Fruit fly (Drosophila melanogaster) whole organism, embryonic: ENCODE results near the gene NijB.
A peak's percentile ranks its signal among the peaks of the same experiment; 100 is the strongest.

ENCODE experiments used
- Bdp1 ChIP-seq: fragments of 200-800 bp; sonication (Bioruptor generic); optimal IDR thresholded peaks from 3 replicates; lab custom pipeline; 2016; ENCODE audit warnings: missing biosample characterization, missing genetic modification characterization
- BtbVII ChIP-seq: fragments of 200-800 bp; sonication (Bioruptor generic); optimal IDR thresholded peaks from 3 replicates; lab custom pipeline; 2017; ENCODE audit warnings: missing biosample characterization, mild to moderate bottlenecking, missing genetic modification characterization
- CG1024 ChIP-seq: fragments of 200-800 bp; sonication (Bioruptor generic); IDR thresholded peaks from 2 replicates; pipeline ENCODE4 v1.3.6; 2022; ENCODE audit warnings: missing biosample characterization, missing genetic modification characterization
- CG10274 ChIP-seq: fragments of 200-800 bp; sonication (Bioruptor generic); optimal IDR thresholded peaks from 3 replicates; lab custom pipeline; 2017; ENCODE audit warnings: missing biosample characterization, mild to moderate bottlenecking, missing genetic modification characterization
- CG10543 ChIP-seq: fragments of 200-800 bp; sonication (Bioruptor generic); optimal IDR thresholded peaks from 3 replicates; lab custom pipeline; 2017; ENCODE audit warnings: missing biosample characterization, mild to moderate bottlenecking, missing genetic modification characterization, moderate library complexity
- CG11560 ChIP-seq: fragments of 200-800 bp; sonication (Bioruptor generic); IDR thresholded peaks from 3 replicates; pipeline ENCODE4 v1.3.6; 2022; ENCODE audit warnings: missing biosample characterization, missing genetic modification characterization
- CG12219 ChIP-seq: fragments of 200-800 bp; sonication (Bioruptor generic); optimal IDR thresholded peaks from 3 replicates; lab custom pipeline; 2018; ENCODE audit warnings: missing biosample characterization, mild to moderate bottlenecking, missing genetic modification characterization
- CG12659 ChIP-seq: fragments of 200-800 bp; sonication (Bioruptor generic); optimal IDR thresholded peaks from 3 replicates; lab custom pipeline; 2017; ENCODE audit warnings: mild to moderate bottlenecking, missing biosample characterization, missing genetic modification reagents, missing genetic modification characterization
- CG15269 ChIP-seq: fragments of 200-800 bp; sonication (Bioruptor generic); optimal IDR thresholded peaks from 2 replicates; lab custom pipeline; 2018; ENCODE audit warnings: missing biosample characterization, mild to moderate bottlenecking, missing genetic modification characterization, moderate library complexity
- CG1529 ChIP-seq: fragments of 200-800 bp; sonication (Bioruptor generic); optimal IDR thresholded peaks from 3 replicates; lab custom pipeline; 2018; ENCODE audit warnings: missing biosample characterization, missing genetic modification characterization
- CG1603 ChIP-seq: fragments of 200-800 bp; sonication (Bioruptor generic); optimal IDR thresholded peaks from 2 replicates; lab custom pipeline; 2019; ENCODE audit warnings: missing biosample characterization, mild to moderate bottlenecking, missing genetic modification characterization, moderate library complexity
- CG1647 ChIP-seq: fragments of 200-800 bp; sonication (Bioruptor generic); optimal IDR thresholded peaks from 3 replicates; lab custom pipeline; 2016; ENCODE audit warnings: missing biosample characterization, missing genetic modification characterization
- CG17361 ChIP-seq: fragments of 200-800 bp; sonication (Bioruptor generic); IDR thresholded peaks from 3 replicates; pipeline ENCODE4 v1.3.6; 2022; ENCODE audit warnings: missing biosample characterization, missing genetic modification characterization
- CG3847 ChIP-seq: fragments of 200-800 bp; sonication (Bioruptor generic); IDR thresholded peaks from 2 replicates; pipeline ENCODE4 v1.3.6; 2022; ENCODE audit warnings: missing biosample characterization, missing genetic modification characterization
- CG43689 ChIP-seq: fragments of 200-800 bp; sonication (Bioruptor generic); IDR thresholded peaks from 2 replicates; pipeline ENCODE4 v1.3.6; 2022; ENCODE audit warnings: missing biosample characterization, missing genetic modification characterization
- CG4424 ChIP-seq: fragments of 200-800 bp; sonication (Bioruptor generic); optimal IDR thresholded peaks from 3 replicates; lab custom pipeline; 2016; ENCODE audit warnings: missing biosample characterization, missing genetic modification characterization
- CG4730 ChIP-seq: fragments of 200-800 bp; sonication (Bioruptor generic); IDR thresholded peaks from 2 replicates; pipeline ENCODE4 v1.3.6; 2022; ENCODE audit warnings: missing biosample characterization, missing genetic modification characterization
- CG5180 ChIP-seq: fragments of 200-800 bp; sonication (Bioruptor generic); optimal IDR thresholded peaks from 3 replicates; lab custom pipeline; 2017; ENCODE audit warnings: missing biosample characterization, missing genetic modification characterization, mild to moderate bottlenecking, moderate library complexity, missing genetic modification reagents
- CG5245 ChIP-seq: fragments of 200-800 bp; sonication (Bioruptor generic); optimal IDR thresholded peaks from 3 replicates; lab custom pipeline; 2016; ENCODE audit warnings: missing biosample characterization, missing genetic modification characterization
- CG6813 ChIP-seq: fragments of 200-800 bp; sonication (Bioruptor generic); optimal IDR thresholded peaks from 2 replicates; lab custom pipeline; 2017; ENCODE audit warnings: missing biosample characterization, missing genetic modification characterization, mild to moderate bottlenecking, moderate library complexity, missing genetic modification reagents
- CG8089 ChIP-seq: fragments of 200-800 bp; sonication (Bioruptor generic); optimal IDR thresholded peaks from 3 replicates; lab custom pipeline; 2016; ENCODE audit warnings: missing biosample characterization, missing genetic modification characterization
- CG8478 ChIP-seq: fragments of >200 bp; optimal IDR thresholded peaks from 2 replicates; lab custom pipeline; 2018
- CG8944 ChIP-seq: fragments of 200-800 bp; sonication (Bioruptor generic); optimal IDR thresholded peaks from 3 replicates; lab custom pipeline; 2016; ENCODE audit warnings: missing biosample characterization, missing genetic modification characterization
- CG9609 ChIP-seq: fragments of 200-800 bp; sonication (Bioruptor generic); optimal IDR thresholded peaks from 3 replicates; lab custom pipeline; 2016; ENCODE audit warnings: missing biosample characterization, missing genetic modification characterization
- Dfd ChIP-seq, 2 experiments: fragments of >200 bp; optimal IDR thresholded peaks; 2 replicates each; lab custom pipeline; 2017; ENCODE audit warnings: missing biosample characterization in 2 of 2, missing genetic modification characterization in 2 of 2
- Doc3 ChIP-seq: fragments of 200-800 bp; sonication (Bioruptor generic); IDR thresholded peaks from 3 replicates; pipeline ENCODE4 v1.3.6; 2022; ENCODE audit warnings: missing biosample characterization, missing genetic modification characterization; ENCODE audit not compliant: partially characterized antibody
- HLH3B ChIP-seq: fragments of 200-800 bp; sonication (Bioruptor generic); IDR thresholded peaks from 2 replicates; pipeline ENCODE4 v1.3.6; 2022; ENCODE audit warnings: missing biosample characterization, missing genetic modification characterization
- Med ChIP-seq: fragments of 200-800 bp; sonication (Bioruptor generic); peaks from one replicate; lab custom pipeline; 2016; ENCODE audit warnings: missing biosample characterization, missing genetic modification characterization, mild to moderate bottlenecking, inconsistent platforms, moderate library complexity
- Nf-YA ChIP-seq: fragments of 200-800 bp; sonication (Bioruptor generic); IDR thresholded peaks from 2 replicates; pipeline ENCODE4 v1.3.6; 2022; ENCODE audit warnings: missing biosample characterization, missing genetic modification characterization
- Poxn ChIP-seq: fragments of 200-800 bp; sonication (Bioruptor generic); IDR thresholded peaks from 2 replicates; pipeline ENCODE4 v1.3.6; 2022; ENCODE audit warnings: missing biosample characterization, missing genetic modification characterization
- Trl ChIP-seq, 3 experiments: fragments of >200 bp in 2 of 3; fragments of 200-800 bp in 1 of 3; sonication (Bioruptor generic) in 1 of 3; optimal IDR thresholded peaks; 2 replicates in 1 of 3; 3 replicates in 2 of 3; lab custom pipeline; 2016 to 2017; ENCODE audit warnings: missing biosample characterization in 1 of 3, missing genetic modification characterization in 1 of 3
- az2 ChIP-seq: fragments of 200-800 bp; sonication (Bioruptor generic); optimal IDR thresholded peaks from 3 replicates; lab custom pipeline; 2016; ENCODE audit warnings: missing biosample characterization, missing genetic modification characterization
- bab2 ChIP-seq: fragments of 200-800 bp; sonication (Bioruptor generic); optimal IDR thresholded peaks from 2 replicates; lab custom pipeline; 2016; ENCODE audit warnings: missing biosample characterization, missing genetic modification characterization
- corto ChIP-seq: fragments of 200-800 bp; sonication (Bioruptor generic); optimal IDR thresholded peaks from 2 replicates; lab custom pipeline; 2016; ENCODE audit warnings: missing biosample characterization, mild to moderate bottlenecking, missing genetic modification characterization, moderate library complexity
- crc ChIP-seq: fragments of 200-800 bp; sonication (Bioruptor generic); optimal IDR thresholded peaks from 2 replicates; lab custom pipeline; 2016; ENCODE audit warnings: missing biosample characterization, missing genetic modification characterization
- dm ChIP-seq: fragments of 200-800 bp; sonication (Bioruptor generic); optimal IDR thresholded peaks from 3 replicates; lab custom pipeline; 2016; ENCODE audit warnings: missing biosample characterization, missing genetic modification characterization
- eyg ChIP-seq: fragments of 200-800 bp; sonication (Bioruptor generic); optimal IDR thresholded peaks from 3 replicates; lab custom pipeline; 2016; ENCODE audit warnings: missing biosample characterization, missing genetic modification characterization
- fd3F ChIP-seq: fragments of 200-800 bp; sonication (Bioruptor generic); optimal IDR thresholded peaks from 2 replicates; lab custom pipeline; 2018; ENCODE audit warnings: missing biosample characterization, mild to moderate bottlenecking, missing genetic modification characterization, moderate library complexity
- kay ChIP-seq: fragments of 200-800 bp; sonication (Bioruptor generic); optimal IDR thresholded peaks from 2 replicates; lab custom pipeline; 2016; ENCODE audit warnings: missing biosample characterization, missing genetic modification characterization
- lbe ChIP-seq: fragments of 200-800 bp; sonication (Bioruptor generic); optimal IDR thresholded peaks from 2 replicates; lab custom pipeline; 2016; ENCODE audit warnings: missing biosample characterization, mild to moderate bottlenecking, missing genetic modification characterization
- lola ChIP-seq, 3 experiments: fragments of >200 bp in 2 of 3; fragments of 200-800 bp in 1 of 3; sonication (Bioruptor generic) in 1 of 3; optimal IDR thresholded peaks; 2 replicates each; lab custom pipeline; 2017 to 2019; ENCODE audit warnings: missing biosample characterization in 3 of 3, missing genetic modification characterization in 3 of 3, mild to moderate bottlenecking in 1 of 3, moderate library complexity in 1 of 3
- mld ChIP-seq: fragments of 200-800 bp; sonication (Bioruptor generic); IDR thresholded peaks from 3 replicates; pipeline ENCODE4 v1.3.6; 2022; ENCODE audit warnings: missing biosample characterization, missing genetic modification characterization; ENCODE audit not compliant: partially characterized antibody
- nerfin-2 ChIP-seq: fragments of 200-800 bp; sonication (Bioruptor generic); IDR thresholded peaks from 2 replicates; pipeline ENCODE4 v1.3.6; 2022; ENCODE audit warnings: missing biosample characterization, missing genetic modification characterization; ENCODE audit not compliant: partially characterized antibody
- nom ChIP-seq: fragments of 200-800 bp; sonication (Bioruptor generic); optimal IDR thresholded peaks from 2 replicates; lab custom pipeline; 2017; ENCODE audit warnings: missing biosample characterization, missing genetic modification characterization, mild to moderate bottlenecking, moderate library complexity, missing genetic modification reagents
- odd ChIP-seq: fragments of 200-800 bp; sonication (Bioruptor generic); optimal IDR thresholded peaks from 2 replicates; lab custom pipeline; 2017; ENCODE audit warnings: missing biosample characterization, mild to moderate bottlenecking, missing genetic modification characterization
- org-1 ChIP-seq: fragments of 200-800 bp; sonication (Bioruptor generic); optimal IDR thresholded peaks from 2 replicates; lab custom pipeline; 2017; ENCODE audit warnings: missing biosample characterization, missing genetic modification characterization
- phol ChIP-seq: fragments of 200-800 bp; sonication (Bioruptor generic); optimal IDR thresholded peaks from 3 replicates; lab custom pipeline; 2018; ENCODE audit warnings: missing biosample characterization, mild to moderate bottlenecking, missing genetic modification characterization, moderate library complexity
- sna ChIP-seq: fragments of 200-800 bp; sonication (Bioruptor generic); IDR thresholded peaks from 2 replicates; pipeline ENCODE4 v1.3.6; 2022; ENCODE audit warnings: missing biosample characterization, missing genetic modification characterization; ENCODE audit not compliant: partially characterized antibody
- sqz ChIP-seq: fragments of 200-800 bp; sonication (Bioruptor generic); optimal IDR thresholded peaks from 3 replicates; lab custom pipeline; 2018; ENCODE audit warnings: missing biosample characterization, mild to moderate bottlenecking, missing genetic modification characterization
- tgo ChIP-seq: fragments of 200-800 bp; sonication (Bioruptor generic); IDR thresholded peaks from 3 replicates; pipeline ENCODE4 v1.3.6; 2022; ENCODE audit warnings: missing biosample characterization, missing genetic modification characterization
- tx ChIP-seq: fragments of 200-800 bp; sonication (Bioruptor generic); optimal IDR thresholded peaks from 2 replicates; lab custom pipeline; 2016; ENCODE audit warnings: missing biosample characterization, missing genetic modification characterization
- yki ChIP-seq: fragments of >200 bp; optimal IDR thresholded peaks from 3 replicates; lab custom pipeline; 2018

NijB gene

dm6 chr3L:18895079-18895478 lies 2.9 kb downstream of the NijB start (continued):
- TF ChIP-seq CG10274 (no peak), fd3F (no peak), CG43689 (GFP tag; lab: Robert Waterston, UW) (no peak), CG11560 (tag; lab: Robert Waterston, UW) (no peak), CG1603 (tag; lab: Kevin White, UChicago) (no peak), CG15269 (tag; lab: Kevin White, UChicago) (peak; percentile 5), Med (GFP tag; lab: Kevin White, UChicago) (peak; percentile 29), dm (GFP tag; lab: Kevin White, UChicago) (no peak), HLH3B (GFP tag; lab: Robert Waterston, UW) (no peak), CG12659 (no peak), odd (GFP tag; lab: Kevin White, UChicago) (no peak), Nf-YA (GFP tag; lab: Robert Waterston, UW) (no peak), yki (lab: Kevin White, UChicago) (no peak), Poxn (no peak), CG1024 (GFP tag; lab: Robert Waterston, UW) (no peak), CG9609 (GFP tag; lab: Kevin White, UChicago) (no peak), Dfd (GFP tag; optimal IDR thresholded peaks at IDR 0.05; lab: Kevin White, UChicago) (no peak), bab2 (GFP tag; lab: Kevin White, UChicago) (no peak), BtbVII (GFP tag; lab: Kevin White, UChicago) (peak; percentile 31), CG17361 (GFP tag; lab: Robert Waterston, UW) (no peak), CG1647 (no peak), CG1529 (no peak), CG6813 (no peak), org-1 (no peak), CG4730 (no peak), CG4424 (GFP tag; lab: Kevin White, UChicago) (no peak), sqz (peak; percentile 61), lola (GFP tag; optimal IDR thresholded peaks at IDR 0.05; lab: Kevin White, UChicago) (no peak), Doc3 (GFP tag; lab: Robert Waterston, UW) (no peak)

DNA sequence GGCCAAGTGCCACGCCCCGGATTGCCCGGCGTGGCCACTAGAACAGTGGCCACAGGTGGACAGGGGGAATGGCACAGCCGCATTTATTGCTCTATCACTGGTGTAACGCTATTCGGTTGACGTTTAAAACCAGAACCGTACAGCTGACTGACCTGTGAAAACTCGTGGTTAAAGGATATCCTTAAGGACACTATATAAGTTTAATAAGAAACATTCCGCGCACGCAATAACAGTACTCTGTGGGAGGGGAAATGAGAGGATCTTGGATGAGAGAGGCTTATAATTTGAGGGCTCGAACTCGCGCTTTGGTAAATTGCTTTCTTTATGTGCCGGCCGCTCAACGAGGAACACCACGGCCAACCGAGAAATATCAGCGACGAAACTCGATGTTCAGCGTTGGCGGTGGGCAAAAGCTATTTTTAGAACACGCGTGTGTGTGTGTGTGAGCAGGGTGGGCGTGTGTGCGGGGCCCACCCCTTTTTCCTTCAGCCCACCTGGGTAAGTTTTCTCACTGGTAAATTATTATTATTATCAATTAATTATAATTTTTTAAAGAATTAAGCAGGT lies 4.2 kb downstream of the NijB start:
- TF ChIP-seq tx (GFP tag; lab: Kevin White, UChicago) (no peak), mld (GFP tag; lab: Robert Waterston, UW) (peak; percentile 56; the same call in 2 of the 3 replicates), lbe (no peak), sna (no peak), CG8944 (GFP tag; lab: Kevin White, UChicago) (no peak), CG5245 (no peak), CG8089 (GFP tag; lab: Kevin White, UChicago) (no peak), Bdp1 (GFP tag; lab: Kevin White, UChicago) (peak; percentile 81), tgo (GFP tag; lab: Robert Waterston, UW) (no peak), CG3847 (no peak), phol (tag; lab: Kevin White, UChicago) (no peak), CG11560 (tag; lab: Robert Waterston, UW) (no peak), nerfin-2 (GFP tag; lab: Robert Waterston, UW) (peak; percentile 52; the same call in 1 of the 2 replicates), lola (GFP tag; optimal IDR thresholded peaks at IDR 0.05; lab: Kevin White, UChicago) (no peak), corto (GFP tag; lab: Kevin White, UChicago) (no peak), crc (GFP tag; lab: Kevin White, UChicago) (no peak), CG8478 (lab: Kevin White, UChicago) (no peak), CG12219 (GFP tag; lab: Kevin White, UChicago) (no peak), CG10543 (GFP tag; lab: Kevin White, UChicago) (peak; percentile 40), eyg (GFP tag; lab: Kevin White, UChicago) (no peak), az2 (GFP tag; lab: Kevin White, UChicago) (no peak), kay (GFP tag; lab: Kevin White, UChicago) (no peak), Trl (optimal IDR thresholded peaks at IDR 0.05; lab: Kevin White, UChicago) (peak in 1 of 2 experiments; percentile 6), Trl (GFP tag; optimal IDR thresholded peaks at IDR 0.05; lab: Kevin White, UChicago) (no peak), CG5180 (GFP tag; lab: Kevin White, UChicago) (no peak), nom (GFP tag; lab: Kevin White, UChicago) (no peak)
